Worm (Caenorhabditis elegans) whole organism, mixed stage, embryonic: ENCODE data around the gene D1054.9.

Experiments
- bed-3 ChIP-seq: fragments of 200-800 bp; sonication (Bioruptor generic); optimal IDR thresholded peaks from 3 replicates; lab custom pipeline; 2018; ENCODE audit warnings: mild to moderate bottlenecking, missing genetic modification characterization, moderate library complexity, missing compliant biosample characterization
- blmp-1 ChIP-seq: fragments of 150-350 bp; optimal IDR thresholded peaks from 2 replicates; lab custom pipeline; 2014; ENCODE audit warnings: missing biosample characterization, missing genetic modification characterization
- ceh-39 ChIP-seq: fragments of 150-350 bp; optimal IDR thresholded peaks from 2 replicates; lab custom pipeline; 2014; ENCODE audit warnings: missing biosample characterization, missing genetic modification characterization
- ceh-43 ChIP-seq: fragments of 200-800 bp; sonication (Bioruptor generic); optimal IDR thresholded peaks from 2 replicates; lab custom pipeline; 2018; ENCODE audit warnings: mild to moderate bottlenecking, missing genetic modification characterization, moderate library complexity, missing compliant biosample characterization
- ces-1 ChIP-seq: fragments of 150-350 bp; optimal IDR thresholded peaks from 2 replicates; lab custom pipeline; 2014; ENCODE audit warnings: missing biosample characterization, missing genetic modification reagents, missing genetic modification characterization
- cnd-1 ChIP-seq: fragments of 200-800 bp; sonication (Bioruptor generic); optimal IDR thresholded peaks from 2 replicates; lab custom pipeline; 2018; ENCODE audit warnings: mild to moderate bottlenecking, missing genetic modification characterization, missing compliant biosample characterization
- drap-1 ChIP-seq: fragments of 200-800 bp; sonication (Bioruptor generic); optimal IDR thresholded peaks from 3 replicates; lab custom pipeline; 2018; ENCODE audit warnings: mild to moderate bottlenecking, missing genetic modification characterization, missing compliant biosample characterization
- elt-1 ChIP-seq: sonication (generic microtip); optimal IDR thresholded peaks from 2 replicates; lab custom pipeline; 2017; ENCODE audit warnings: missing genetic modification characterization, mild to moderate bottlenecking, missing compliant biosample characterization, antibody characterized with exemption, moderate library complexity, borderline replicate concordance; ENCODE audit not compliant: insufficient read depth
- elt-3 ChIP-seq: fragments of 150-350 bp; optimal IDR thresholded peaks from 2 replicates; lab custom pipeline; 2014; ENCODE audit warnings: missing biosample characterization, missing genetic modification characterization
- flh-1 ChIP-seq: fragments of 200-800 bp; sonication (Bioruptor generic); optimal IDR thresholded peaks from 2 replicates; lab custom pipeline; 2018; ENCODE audit warnings: mild to moderate bottlenecking, missing genetic modification characterization, moderate library complexity, missing compliant biosample characterization
- hlh-1 ChIP-seq: fragments of 150-350 bp; optimal IDR thresholded peaks from 2 replicates; lab custom pipeline; 2014; ENCODE audit warnings: missing biosample characterization, missing genetic modification reagents, missing genetic modification characterization
- lin-13 ChIP-seq: fragments of 150-350 bp; optimal IDR thresholded peaks from 2 replicates; lab custom pipeline; 2014; ENCODE audit warnings: missing biosample characterization, missing genetic modification characterization
- lsy-2 ChIP-seq: fragments of 150-350 bp; optimal IDR thresholded peaks from 2 replicates; lab custom pipeline; 2014; ENCODE audit warnings: missing biosample characterization, missing genetic modification characterization
- mab-5 ChIP-seq: fragments of 150-350 bp; optimal IDR thresholded peaks from 2 replicates; lab custom pipeline; 2014; ENCODE audit warnings: missing biosample characterization, missing genetic modification characterization
- mep-1 ChIP-seq: fragments of 150-350 bp; optimal IDR thresholded peaks from 2 replicates; lab custom pipeline; 2017; ENCODE audit warnings: missing biosample characterization, missing genetic modification reagents, missing genetic modification characterization, inconsistent platforms
- mls-2 ChIP-seq: sonication (generic microtip); optimal IDR thresholded peaks from 2 replicates; lab custom pipeline; 2016; ENCODE audit warnings: mild to moderate bottlenecking, missing genetic modification characterization, moderate library complexity, missing compliant biosample characterization
- nhr-12 ChIP-seq: fragments of 150-350 bp; optimal IDR thresholded peaks from 2 replicates; lab custom pipeline; 2014; ENCODE audit warnings: missing biosample characterization, missing genetic modification characterization
- nhr-237 ChIP-seq: fragments of 150-350 bp; optimal IDR thresholded peaks from 2 replicates; lab custom pipeline; 2014; ENCODE audit warnings: missing biosample characterization, missing genetic modification characterization
- nhr-28 ChIP-seq: fragments of 150-350 bp; optimal IDR thresholded peaks from 2 replicates; lab custom pipeline; 2014; ENCODE audit warnings: missing biosample characterization, missing genetic modification characterization
- nhr-76 ChIP-seq: sonication (generic microtip); optimal IDR thresholded peaks from 2 replicates; lab custom pipeline; 2017; ENCODE audit warnings: missing biosample characterization, missing genetic modification characterization
- sem-2 ChIP-seq: fragments of 200-800 bp; sonication (Bioruptor generic); optimal IDR thresholded peaks from 2 replicates; lab custom pipeline; 2018; ENCODE audit warnings: mild to moderate bottlenecking, missing genetic modification characterization, missing compliant biosample characterization
- sptf-1 ChIP-seq: sonication (generic microtip); optimal IDR thresholded peaks from 2 replicates; lab custom pipeline; 2017; ENCODE audit warnings: mild to moderate bottlenecking, missing genetic modification characterization, moderate library complexity, missing compliant biosample characterization
- tbx-8 ChIP-seq: fragments of 200-800 bp; sonication (Bioruptor generic); optimal IDR thresholded peaks from 2 replicates; lab custom pipeline; 2018; ENCODE audit warnings: mild to moderate bottlenecking, missing genetic modification characterization, moderate library complexity, missing compliant biosample characterization
- unc-120 ChIP-seq: sonication (generic microtip); optimal IDR thresholded peaks from 2 replicates; lab custom pipeline; 2017; ENCODE audit warnings: missing genetic modification characterization, missing compliant biosample characterization; ENCODE audit not compliant: poor library complexity, severe bottlenecking
- unc-39 ChIP-seq: fragments of 150-350 bp; optimal IDR thresholded peaks from 2 replicates; lab custom pipeline; 2014; ENCODE audit warnings: missing biosample characterization, missing genetic modification characterization
- unc-62 ChIP-seq: fragments of 150-350 bp; optimal IDR thresholded peaks from 2 replicates; lab custom pipeline; 2014; ENCODE audit warnings: missing biosample characterization, missing genetic modification reagents, missing genetic modification characterization
- zip-8 ChIP-seq: fragments of 150-350 bp; optimal IDR thresholded peaks from 2 replicates; lab custom pipeline; 2014; ENCODE audit warnings: missing biosample characterization, missing genetic modification characterization
- ztf-11 ChIP-seq: fragments of 150-350 bp; optimal IDR thresholded peaks from 2 replicates; lab custom pipeline; 2014; ENCODE audit warnings: missing biosample characterization, missing genetic modification characterization

Gene D1054.9

ce11 chrV:10758658-10759057, 32.2 kb downstream of the D1054.9 start, which contains the start of gene F28H7.8:
TSS of gene F28H7.8 (plus strand) at chrV:10758958.
- TF ChIP-seq nhr-76 (tag; lab: Kevin White, UChicago) (no peak), nhr-237 (tag; lab: Kevin White, UChicago) (no peak), ceh-43 (GFP tag; lab: Kevin White, UChicago) (no peak), ces-1 (GFP tag; lab: Kevin White, UChicago) (no peak), ztf-11 (tag; lab: Kevin White, UChicago) (no peak), mls-2 (tag; lab: Kevin White, UChicago) (no peak), drap-1 (GFP tag; lab: Kevin White, UChicago) (no peak), cnd-1 (tag; lab: Kevin White, UChicago) (no peak), unc-120 (tag; lab: Kevin White, UChicago) (no peak), lsy-2 (tag; lab: Kevin White, UChicago) (no peak)

DNA sequence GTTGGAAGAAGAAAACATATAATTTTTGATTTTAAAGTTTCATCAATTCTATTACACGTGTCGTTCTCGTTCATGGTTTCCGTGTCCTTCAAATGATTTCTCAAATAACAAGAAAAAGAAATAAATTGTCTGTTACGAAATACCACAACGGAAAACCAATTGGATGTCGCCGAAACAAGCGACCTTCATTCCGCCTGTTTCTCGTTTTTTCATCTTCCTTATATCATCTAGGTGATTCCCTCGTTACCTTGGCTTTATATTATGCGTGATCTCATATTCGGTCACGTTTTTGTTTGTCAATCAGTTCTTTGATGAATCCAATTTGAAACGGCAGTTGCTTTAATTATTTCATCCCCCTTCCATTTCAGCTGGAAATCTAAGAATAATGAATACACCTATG, 33.7 kb downstream of the D1054.9 start:
- TF ChIP-seq mls-2 (tag; lab: Kevin White, UChicago) (no peak), ceh-43 (GFP tag; lab: Kevin White, UChicago) (no peak), lin-13 (tag; lab: Kevin White, UChicago) (no peak), drap-1 (GFP tag; lab: Kevin White, UChicago) (no peak), zip-8 (tag; lab: Kevin White, UChicago) (no peak), hlh-1 (tag; lab: Kevin White, UChicago) (no peak), ztf-11 (tag; lab: Kevin White, UChicago) (no peak), ceh-39 (tag; lab: Kevin White, UChicago) (no peak), sptf-1 (no peak), flh-1 (no peak), mep-1 (tag; lab: Kevin White, UChicago) (no peak), cnd-1 (tag; lab: Kevin White, UChicago) (no peak), unc-39 (no peak), elt-3 (tag; lab: Kevin White, UChicago) (no peak), unc-120 (tag; lab: Kevin White, UChicago) (no peak), nhr-12 (tag; lab: Kevin White, UChicago) (no peak), tbx-8 (no peak), sem-2 (GFP tag; lab: Kevin White, UChicago) (no peak)
- TF ChIP-seq, all 35 proteins: peak for 0

DNA sequence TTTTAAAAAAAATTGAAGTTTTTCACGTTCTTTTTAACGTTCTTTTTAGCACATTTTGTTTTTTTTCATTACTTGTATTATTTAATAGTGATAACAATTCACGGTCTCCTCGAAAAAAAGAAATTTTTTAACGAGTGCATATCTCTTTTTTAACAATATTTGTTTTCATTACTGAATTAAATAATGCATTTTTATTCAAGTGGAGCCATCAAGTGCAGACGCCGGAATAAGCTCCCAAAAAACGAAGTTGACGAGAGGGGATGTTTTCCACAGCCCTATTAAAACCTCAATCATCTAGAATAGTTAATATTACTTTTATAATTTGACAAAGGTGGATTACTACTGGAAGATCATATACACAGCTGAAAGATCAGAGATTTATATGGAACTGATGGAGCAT, 34.2 kb downstream of the D1054.9 start, which contains the start of gene irld-6:
Gene irld-6, minus strand, starts transcription at position 101 of the 400 bp plus-strand sequence.
- TF ChIP-seq hlh-1 (tag; lab: Kevin White, UChicago): no peak
- no peak for TF ChIP-seq mab-5 (tag; lab: Kevin White, UChicago)
- TF ChIP-seq unc-39: no peak
- no peak for TF ChIP-seq elt-3 (tag; lab: Kevin White, UChicago)
- no peak for TF ChIP-seq elt-1
- TF ChIP-seq mls-2 (tag; lab: Kevin White, UChicago): no peak
- TF ChIP-seq, all 35 proteins: peak for 0

DNA sequence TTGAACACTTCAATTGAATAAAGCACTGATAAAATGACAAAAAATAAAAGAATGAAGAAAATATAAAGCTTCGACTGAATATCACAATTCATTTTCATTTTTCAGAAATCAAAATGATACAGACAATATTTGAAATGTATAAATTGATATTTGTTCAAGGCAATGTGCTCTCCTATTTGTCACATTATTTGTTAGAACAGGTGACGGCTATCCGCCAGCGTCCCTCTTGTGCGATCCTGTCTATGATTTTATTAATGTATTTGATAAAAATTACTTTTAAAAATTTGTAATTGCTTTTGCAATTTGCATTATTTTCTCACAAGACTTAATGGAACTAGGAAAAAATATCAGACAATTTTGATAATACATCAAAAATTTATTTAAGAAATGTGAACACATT, 36.8 kb downstream of the D1054.9 start, which contains the start of gene F28H7.7:
Gene F28H7.7, minus strand, starts transcription at position 101 of the 400 bp plus-strand sequence.
- TF ChIP-seq nhr-28 (no peak), ceh-39 (tag; lab: Kevin White, UChicago) (no peak), drap-1 (GFP tag; lab: Kevin White, UChicago) (no peak), blmp-1 (tag; lab: Kevin White, UChicago) (no peak), unc-62 (GFP tag; lab: Kevin White, UChicago) (no peak), bed-3 (GFP tag; lab: Kevin White, UChicago) (no peak), nhr-76 (tag; lab: Kevin White, UChicago) (no peak), nhr-12 (tag; lab: Kevin White, UChicago) (no peak)
- TF ChIP-seq, all 35 proteins: peak for 0

ce11 chrV:10750630-10751029, 40.2 kb downstream of the D1054.9 start, which contains the start of gene F28H7.3:
TSS of gene F28H7.3 (minus strand) at chrV:10750788.
- TF ChIP-seq elt-3 (tag; lab: Kevin White, UChicago): no peak
- TF ChIP-seq sptf-1: no peak
- TF ChIP-seq, all 35 proteins: peak for 0
